Fruit fly (Drosophila melanogaster): Measurements from ENCODE around the gene Atg18a.

Atg18a gene

DNA sequence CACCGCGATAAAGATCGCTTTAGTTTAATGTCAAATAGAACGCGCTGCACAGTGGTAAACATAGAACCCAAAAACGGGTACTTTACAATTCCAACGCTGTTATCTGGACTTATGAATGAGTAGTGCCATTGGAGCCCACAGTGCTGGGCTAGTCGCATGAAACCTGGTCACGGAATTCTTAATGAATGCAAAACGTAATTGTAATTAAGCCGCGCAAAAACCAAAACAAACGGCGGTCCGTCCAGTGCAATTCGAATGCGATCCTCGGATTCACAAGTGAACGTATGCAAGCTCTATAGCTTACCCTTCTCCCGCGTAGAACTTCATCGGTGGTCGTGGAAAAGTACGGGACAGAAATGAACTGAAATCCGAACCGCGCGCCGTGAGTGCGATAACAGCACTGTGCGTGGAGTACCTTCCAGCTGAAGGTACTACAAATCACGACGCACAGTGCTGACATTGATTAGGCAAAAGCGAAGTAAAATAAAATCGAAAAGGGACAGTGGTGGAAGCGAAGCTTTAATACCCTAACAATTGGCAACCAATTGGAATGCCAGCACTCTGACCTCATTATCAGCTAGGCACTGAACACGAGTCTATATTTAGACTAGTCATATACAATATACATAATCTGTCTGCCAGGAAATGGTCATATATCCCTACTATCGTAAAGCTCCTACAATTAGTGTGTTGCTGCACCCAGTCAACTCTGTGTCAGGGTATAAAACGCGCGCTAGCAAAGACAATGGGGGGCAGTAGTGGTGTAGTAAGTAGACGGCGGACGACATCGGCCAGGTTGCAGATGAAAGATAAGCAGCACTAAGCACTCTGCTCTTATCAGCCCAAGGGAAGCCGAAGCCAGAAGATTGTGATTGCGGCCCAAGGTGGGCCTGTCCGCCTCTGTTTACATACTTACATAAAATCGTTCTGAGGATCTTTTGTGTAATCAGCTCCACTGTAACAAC, 1.1 kb upstream of the Atg18a start (continued):
- TF ChIP-seq rib (GFP tag; IDR thresholded peaks at IDR 0.05) (no peak), trh (GFP tag; optimal IDR thresholded peaks at IDR 0.05) (no peak), gcm2 (GFP tag; optimal IDR thresholded peaks at IDR 0.05) (no peak), CG31388 (GFP tag; optimal IDR thresholded peaks at IDR 0.05) (no peak), CG2199 (GFP tag; IDR thresholded peaks at IDR 0.05) (no peak), corto (GFP tag; optimal IDR thresholded peaks at IDR 0.05) (no peak), Ptx1 (GFP tag; IDR thresholded peaks at IDR 0.05) (peak; percentile 74), lbe (GFP tag; optimal IDR thresholded peaks at IDR 0.05) (no peak), dimm (GFP tag; IDR thresholded peaks at IDR 0.05) (no peak), CG3065 (GFP tag; optimal IDR thresholded peaks at IDR 0.05) (no peak), gsb (GFP tag; IDR thresholded peaks at IDR 0.05) (peak; percentile 47; the same call in 1 of the 2 replicates), z (GFP tag; IDR thresholded peaks at IDR 0.05) (no peak), CG14441 (GFP tag; IDR thresholded peaks at IDR 0.05) (peak; percentile 60), NC2α (GFP tag; optimal IDR thresholded peaks at IDR 0.05) (no peak), CG11696 (GFP tag; IDR thresholded peaks at IDR 0.05) (0 out of 2 replicates have a peak, but pooled peaks have one; percentile 8), CG7372 (GFP tag; IDR thresholded peaks at IDR 0.05) (0 out of 2 replicates have a peak, but pooled peaks have one; percentile 27), pita (GFP tag; optimal IDR thresholded peaks at IDR 0.05) (no peak), cad (GFP tag; optimal IDR thresholded peaks at IDR 0.05) (no peak), CG33557 (GFP tag; optimal IDR thresholded peaks at IDR 0.05) (no peak), PHDP (tag; optimal IDR thresholded peaks at IDR 0.05) (peak; percentile 11), crol (GFP tag; IDR thresholded peaks at IDR 0.05) (peak; percentile 39; the same call in 1 of the 2 replicates), CG12236 (GFP tag; optimal IDR thresholded peaks at IDR 0.05) (no peak), zf30C (GFP tag; optimal IDR thresholded peaks at IDR 0.05) (no peak), ssp (GFP tag; IDR thresholded peaks at IDR 0.05) (no peak), Sox100B (GFP tag; optimal IDR thresholded peaks at IDR 0.05) (peak; percentile 6), chif (GFP tag; optimal IDR thresholded peaks at IDR 0.05) (peak in 1 of 2 experiments; percentile 49), CG30020 (tag; optimal IDR thresholded peaks at IDR 0.05) (no peak), tgo (GFP tag; IDR thresholded peaks at IDR 0.05) (peak; percentile 51), Usf (GFP tag; optimal IDR thresholded peaks at IDR 0.05) (no peak), Hand (GFP tag; optimal IDR thresholded peaks at IDR 0.05) (no peak), pfk (GFP tag; optimal IDR thresholded peaks at IDR 0.05) (no peak), slbo (GFP tag; IDR thresholded peaks at IDR 0.05) (peak; percentile 69), Kr (GFP tag; optimal IDR thresholded peaks at IDR 0.05) (no peak), disco-r (GFP tag; optimal IDR thresholded peaks at IDR 0.05) (peak; percentile 21), Bteb2 (GFP tag; optimal IDR thresholded peaks at IDR 0.05) (no peak), kni (GFP tag; optimal IDR thresholded peaks at IDR 0.05) (no peak), eyg (GFP tag; optimal IDR thresholded peaks at IDR 0.05) (peak; percentile 59), CG13424 (tag; optimal IDR thresholded peaks at IDR 0.05) (peak; percentile 30), Atf-2 (GFP tag; optimal IDR thresholded peaks at IDR 0.05) (peak; percentile 69), cwo (GFP tag; optimal IDR thresholded peaks at IDR 0.05) (peak; percentile 79), Hr3 (GFP tag; optimal IDR thresholded peaks at IDR 0.05) (peak; percentile 42), Ets97D (GFP tag; optimal IDR thresholded peaks at IDR 0.05) (peak; percentile 5), gce (GFP tag; IDR thresholded peaks at IDR 0.05) (no peak), CkIIα-i1 (GFP tag; IDR thresholded peaks at IDR 0.05) (no peak), fd96Cb (tag; optimal IDR thresholded peaks at IDR 0.05) (peak; percentile 7), unc-4 (GFP tag; IDR thresholded peaks at IDR 0.05; ENCODE audit: partially characterized antibody) (no peak), Lim3 (GFP tag; IDR thresholded peaks at IDR 0.05) (no peak), dmrt99B (tag; optimal IDR thresholded peaks at IDR 0.05) (no peak), Jarid2 (GFP tag; optimal IDR thresholded peaks at IDR 0.05) (peak; percentile 30)

Data from whole organism, embryonic.